Fruit fly (Drosophila melanogaster): ENCODE measurements around the gene CG32219.

CG32219 gene

DNA sequence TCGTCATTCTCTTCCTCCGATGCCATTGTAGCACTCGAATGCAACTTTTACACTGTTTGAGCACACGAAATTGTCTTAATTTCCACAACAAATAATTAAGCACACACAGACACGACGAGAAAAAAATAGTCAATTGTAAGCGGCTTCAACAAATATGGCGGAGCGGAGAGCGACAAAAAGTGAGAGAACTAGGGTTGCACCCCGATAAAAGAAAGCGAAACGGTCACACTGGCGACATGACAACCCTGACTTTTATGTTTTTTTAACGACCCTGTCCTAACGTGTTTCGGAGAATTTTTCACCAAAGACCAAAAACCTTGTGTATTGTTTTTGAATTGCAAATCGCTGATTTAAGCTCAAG lies 40.9 kb downstream of the CG32219 start, which contains the start of the genes Mi-2 and Prp3 (continued):
- no peak for TF ChIP-seq tap (tag; optimal IDR thresholded peaks at IDR 0.05)
- TF ChIP-seq CG1603 (tag; optimal IDR thresholded peaks at IDR 0.05): peak; percentile 51
- peak; percentile 69 for TF ChIP-seq HmgZ (tag; optimal IDR thresholded peaks at IDR 0.05)
- no peak for TF ChIP-seq ara (GFP tag; IDR thresholded peaks at IDR 0.05)
- peak; percentile 64 for TF ChIP-seq Sin3A (optimal IDR thresholded peaks at IDR 0.05)
- peak; percentile 99 for TF ChIP-seq phol (tag; optimal IDR thresholded peaks at IDR 0.05)
- peak; percentile 10 for TF ChIP-seq CoRest (tag; optimal IDR thresholded peaks at IDR 0.05)
- TF ChIP-seq unc-4 (GFP tag; IDR thresholded peaks at IDR 0.05; ENCODE audit: partially characterized antibody): no peak
- TF ChIP-seq Rfx (GFP tag; IDR thresholded peaks at IDR 0.05): peak; percentile 65
- TF ChIP-seq CG34224 (GFP tag; IDR thresholded peaks at IDR 0.05; ENCODE audit: partially characterized antibody): peak; percentile 40; the same call in 1 of the 3 replicates
- TF ChIP-seq CG2712 (tag; optimal IDR thresholded peaks at IDR 0.05): peak; percentile 36
- no peak for TF ChIP-seq Neu2 (GFP tag; optimal IDR thresholded peaks at IDR 0.05; ENCODE audit: borderline replicate concordance)
- no peak; the same call in 2 of the 3 replicates for TF ChIP-seq CG2199 (GFP tag; IDR thresholded peaks at IDR 0.05)
- peak; percentile 7 for TF ChIP-seq bcd (GFP tag; optimal IDR thresholded peaks at IDR 0.05)
- peak; percentile 73 for TF ChIP-seq gfzf (GFP tag; optimal IDR thresholded peaks at IDR 0.05)
- TF ChIP-seq CG13775 (GFP tag; optimal IDR thresholded peaks at IDR 0.05): peak; percentile 11
- TF ChIP-seq fd96Cb (tag; optimal IDR thresholded peaks at IDR 0.05): no peak
- TF ChIP-seq sug (tag; optimal IDR thresholded peaks at IDR 0.05): peak; percentile 40
- TF ChIP-seq pfk (GFP tag; optimal IDR thresholded peaks at IDR 0.05): peak; percentile 40
- no peak for TF ChIP-seq CG15011 (GFP tag; optimal IDR thresholded peaks at IDR 0.05)
- TF ChIP-seq CG8944 (GFP tag; optimal IDR thresholded peaks at IDR 0.05): no peak
- no peak for TF ChIP-seq ranshi (GFP tag; IDR thresholded peaks at IDR 0.05)
- peak; percentile 46 for TF ChIP-seq BEAF-32 (GFP tag; optimal IDR thresholded peaks at IDR 0.05)
- no peak for TF ChIP-seq CG8290 (GFP tag; optimal IDR thresholded peaks at IDR 0.05)
- TF ChIP-seq CG8290 (tag; optimal IDR thresholded peaks at IDR 0.05): peak in 1 of 2 experiments; percentile 12
- TF ChIP-seq Hr39 (optimal IDR thresholded peaks at IDR 0.05): no peak
- peak; percentile 68 for TF ChIP-seq ci (GFP tag; IDR thresholded peaks at IDR 0.05)
- TF ChIP-seq E2f1 (GFP tag; IDR thresholded peaks at IDR 0.05): 0 out of 2 replicates have a peak, but pooled peaks have one; percentile 14
- TF ChIP-seq Dek (tag; optimal IDR thresholded peaks at IDR 0.05): peak; percentile 8
- peak; percentile 42 for TF ChIP-seq CG17912 (GFP tag; optimal IDR thresholded peaks at IDR 0.05)
- TF ChIP-seq Bteb2 (GFP tag; optimal IDR thresholded peaks at IDR 0.05): peak; percentile 29
- TF ChIP-seq Xbp1 (GFP tag; optimal IDR thresholded peaks at IDR 0.05): peak; percentile 28
- no peak for TF ChIP-seq disco-r (GFP tag; optimal IDR thresholded peaks at IDR 0.05)
- no peak for TF ChIP-seq tin (GFP tag; optimal IDR thresholded peaks at IDR 0.05)
- TF ChIP-seq CG3163 (GFP tag; optimal IDR thresholded peaks at IDR 0.05): no peak
- peak; percentile 88 for TF ChIP-seq Med (GFP tag)
- no peak for TF ChIP-seq shn (GFP tag; optimal IDR thresholded peaks at IDR 0.05)
- peak; percentile 7 for TF ChIP-seq Mes4 (GFP tag; optimal IDR thresholded peaks at IDR 0.05)
- TF ChIP-seq MBD-R2 (GFP tag; IDR thresholded peaks at IDR 0.05): peak; percentile 94
- no peak for TF ChIP-seq tx (GFP tag; optimal IDR thresholded peaks at IDR 0.05)
- TF ChIP-seq CG10431 (GFP tag; optimal IDR thresholded peaks at IDR 0.05): no peak
- TF ChIP-seq tll (GFP tag; optimal IDR thresholded peaks at IDR 0.05): peak in 1 of 2 experiments; percentile 11
- TF ChIP-seq Ets97D (GFP tag; optimal IDR thresholded peaks at IDR 0.05): peak; percentile 94
- TF ChIP-seq ind (GFP tag; optimal IDR thresholded peaks at IDR 0.05): no peak
- TF ChIP-seq Fer1 (GFP tag; optimal IDR thresholded peaks at IDR 0.05): peak; percentile 38
- TF ChIP-seq Myb (GFP tag; optimal IDR thresholded peaks at IDR 0.05): peak; percentile 84
- peak; percentile 24 for TF ChIP-seq Fer3 (tag; optimal IDR thresholded peaks at IDR 0.05)
- TF ChIP-seq HLH54F (GFP tag; optimal IDR thresholded peaks at IDR 0.05): no peak
- TF ChIP-seq Meics (GFP tag; optimal IDR thresholded peaks at IDR 0.05): no peak
- TF ChIP-seq Hey (tag; optimal IDR thresholded peaks at IDR 0.05): no peak
- no peak for TF ChIP-seq slp2 (GFP tag; optimal IDR thresholded peaks at IDR 0.05)
- TF ChIP-seq CG6254 (GFP tag; optimal IDR thresholded peaks at IDR 0.05): no peak

All from whole organism, embryonic.